Fruit fly (Drosophila melanogaster): Measurements from ENCODE around the gene CG13318.
A peak's percentile ranks its signal among the peaks of the same experiment; 100 is the strongest.

Gene CG13318

DNA sequence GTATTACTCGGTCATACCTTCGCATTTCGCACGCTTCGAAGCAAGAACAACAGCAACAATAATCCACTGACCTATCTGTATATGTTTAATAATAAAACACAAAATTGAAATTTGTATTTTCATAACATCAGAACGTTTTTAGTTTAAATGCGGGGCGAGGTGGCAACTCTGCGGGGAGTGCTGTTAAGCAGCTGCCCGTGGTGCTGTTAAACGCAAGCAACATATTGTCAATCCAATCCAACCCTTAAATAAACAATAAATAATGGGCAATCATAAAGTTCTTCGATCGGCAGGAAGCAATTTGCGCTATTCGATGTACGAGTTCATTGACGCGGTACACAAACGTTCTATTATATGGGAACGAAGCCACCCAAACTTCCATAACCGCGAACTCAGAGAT lies 33.6 kb upstream of the CG13318 start, which contains the start of gene hng2:
TSS of gene hng2 (plus strand) at position 219 of the 400 bp plus-strand sequence.
- peak; percentile 36 for TF ChIP-seq pzg (GFP tag; optimal IDR thresholded peaks at IDR 0.05)
- peak; percentile 34; the same call in 1 of the 2 replicates for TF ChIP-seq Dref (GFP tag; IDR thresholded peaks at IDR 0.05)
- no peak for TF ChIP-seq CG17568 (GFP tag; optimal IDR thresholded peaks at IDR 0.05)
- TF ChIP-seq CG4404 (GFP tag; IDR thresholded peaks at IDR 0.05) = no peak
- TF ChIP-seq CG8281 (tag; optimal IDR thresholded peaks at IDR 0.05) = peak; percentile 81
- peak; percentile 28 for TF ChIP-seq Ets65A (GFP tag)
- TF ChIP-seq CG17829 (tag; optimal IDR thresholded peaks at IDR 0.05) = no peak
- no peak for TF ChIP-seq CG6272 (GFP tag; IDR thresholded peaks at IDR 0.05)
- peak; percentile 7 for TF ChIP-seq cad (GFP tag; optimal IDR thresholded peaks at IDR 0.05)
- TF ChIP-seq Atf3 (GFP tag; optimal IDR thresholded peaks at IDR 0.05) = no peak
- peak; percentile 4 for TF ChIP-seq E2f2 (GFP tag; IDR thresholded peaks at IDR 0.05)
- TF ChIP-seq Med (GFP tag) = peak; percentile 44
- TF ChIP-seq MBD-R2 (GFP tag; IDR thresholded peaks at IDR 0.05) = peak; percentile 39; the same call in 1 of the 2 replicates
- TF ChIP-seq CG13287 (GFP tag; IDR thresholded peaks at IDR 0.05; ENCODE audit: partially characterized antibody) = 0 out of 2 replicates have a peak, but pooled peaks have one; percentile 8
- no peak for TF ChIP-seq Oli (tag; optimal IDR thresholded peaks at IDR 0.05)
- no peak for TF ChIP-seq Blimp-1 (GFP tag; optimal IDR thresholded peaks at IDR 0.05)
- peak; percentile 37 for TF ChIP-seq CG1603 (tag; optimal IDR thresholded peaks at IDR 0.05)
- TF ChIP-seq Dp (GFP tag; optimal IDR thresholded peaks at IDR 0.05) = peak; percentile 22
- TF ChIP-seq CG3838 (GFP tag; optimal IDR thresholded peaks at IDR 0.05) = peak; percentile 74
- TF ChIP-seq oc (tag; optimal IDR thresholded peaks at IDR 0.05) = no peak
- TF ChIP-seq CG10209 (GFP tag; optimal IDR thresholded peaks at IDR 0.05) = no peak
- peak; percentile 16 for TF ChIP-seq MESR4 (GFP tag; optimal IDR thresholded peaks at IDR 0.05)
- TF ChIP-seq Myb (GFP tag; optimal IDR thresholded peaks at IDR 0.05) = peak; percentile 64
- TF ChIP-seq CG17186 (GFP tag; optimal IDR thresholded peaks at IDR 0.05) = peak; percentile 99
- TF ChIP-seq CG2199 (GFP tag; IDR thresholded peaks at IDR 0.05) = 0 out of 3 replicates have a peak, but pooled peaks have one; percentile 49
- no peak for TF ChIP-seq Mes4 (GFP tag; optimal IDR thresholded peaks at IDR 0.05)
- TF ChIP-seq CG4617 (GFP tag; optimal IDR thresholded peaks at IDR 0.05; ENCODE audit: borderline replicate concordance) = peak; percentile 12

DNA sequence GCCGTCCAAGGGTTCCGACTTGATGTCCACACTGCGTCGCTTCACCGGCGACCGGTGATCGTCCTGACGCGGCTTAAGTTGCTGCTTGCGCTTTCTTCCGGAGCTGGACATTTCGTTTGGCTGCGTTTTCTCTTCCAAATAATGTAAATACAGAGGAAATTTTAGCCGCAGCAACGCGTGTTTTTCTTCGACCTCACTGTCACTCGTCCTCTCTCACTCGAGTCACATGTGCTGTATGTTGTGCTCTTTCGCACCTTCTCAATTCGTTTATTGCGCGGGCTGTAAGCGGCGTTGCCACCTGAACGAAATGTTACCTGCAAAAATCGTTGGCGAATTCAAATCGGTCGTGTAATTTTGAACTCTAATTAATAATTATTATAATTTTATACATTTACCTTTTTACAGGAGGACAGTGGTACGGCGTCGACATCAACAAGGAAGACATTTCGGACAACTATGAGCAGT lies 32.9 kb upstream of the CG13318 start, which contains the start of gene CG9839:
TSS of gene CG9839 (minus strand) at position 415 of the 465 bp plus-strand sequence.
- TF ChIP-seq Adf1 (GFP tag; IDR thresholded peaks at IDR 0.05) (no peak), CG17829 (tag; optimal IDR thresholded peaks at IDR 0.05) (no peak), pzg (GFP tag; optimal IDR thresholded peaks at IDR 0.05) (peak; percentile 45), trem (tag; optimal IDR thresholded peaks at IDR 0.05) (peak; percentile 29), Dll (GFP tag; IDR thresholded peaks at IDR 0.05; ENCODE audit: partially characterized antibody) (peak; percentile 38; the same call in 1 of the 4 replicates), E2f2 (GFP tag; IDR thresholded peaks at IDR 0.05) (peak; percentile 86), CG13296 (GFP tag; optimal IDR thresholded peaks at IDR 0.05) (no peak), CG11696 (GFP tag; IDR thresholded peaks at IDR 0.05) (no peak), CG1832 (GFP tag; optimal IDR thresholded peaks at IDR 0.05) (peak; percentile 85), CG13287 (GFP tag; IDR thresholded peaks at IDR 0.05; ENCODE audit: partially characterized antibody) (peak; percentile 13; the same call in 1 of the 2 replicates), grn (GFP tag; optimal IDR thresholded peaks at IDR 0.05) (no peak), CG3995 (GFP tag; optimal IDR thresholded peaks at IDR 0.05) (peak; percentile 62), Drgx (GFP tag; IDR thresholded peaks at IDR 0.05) (0 out of 2 replicates have a peak, but pooled peaks have one; percentile 6), CG8290 (GFP tag; optimal IDR thresholded peaks at IDR 0.05) (peak; percentile 19), CG8290 (tag; optimal IDR thresholded peaks at IDR 0.05) (peak in 1 of 2 experiments; percentile 48), CG17912 (GFP tag; optimal IDR thresholded peaks at IDR 0.05) (peak; percentile 1), CG17186 (GFP tag; optimal IDR thresholded peaks at IDR 0.05) (peak; percentile 98), CG8478 (optimal IDR thresholded peaks at IDR 0.05) (peak; percentile 77), Ets97D (GFP tag; optimal IDR thresholded peaks at IDR 0.05) (peak; percentile 13), Abd-B (GFP tag; optimal IDR thresholded peaks at IDR 0.05) (no peak), Rfx (GFP tag; IDR thresholded peaks at IDR 0.05) (no peak), Myb (GFP tag; optimal IDR thresholded peaks at IDR 0.05) (peak; percentile 68), CG11247 (GFP tag; IDR thresholded peaks at IDR 0.05) (no peak), CG12659 (GFP tag; optimal IDR thresholded peaks at IDR 0.05) (peak; percentile 19), Opbp (GFP tag; IDR thresholded peaks at IDR 0.05; ENCODE audit: partially characterized antibody) (peak; percentile 51; the same call in 1 of the 3 replicates), CG3847 (GFP tag; IDR thresholded peaks at IDR 0.05) (peak; percentile 73), CG4360 (GFP tag; IDR thresholded peaks at IDR 0.05) (no peak), stwl (tag; optimal IDR thresholded peaks at IDR 0.05) (peak; percentile 38), Camta (GFP tag; optimal IDR thresholded peaks at IDR 0.05) (no peak)

All from whole organism, embryonic.